Worm (Caenorhabditis elegans) whole organism, L3 larva: ENCODE data around the gene tag-293.

Source experiments
- R02D3.7 ChIP-seq: fragments of 150-350 bp; optimal IDR thresholded peaks from 2 replicates; lab custom pipeline; 2014; ENCODE audit warnings: missing biosample characterization, missing genetic modification characterization
- ZK546.5 ChIP-seq: sonication (generic microtip); optimal IDR thresholded peaks from 2 replicates; lab custom pipeline; 2017; ENCODE audit warnings: missing biosample characterization, missing genetic modification characterization
- ama-1 ChIP-seq: fragments of 150-350 bp; optimal IDR thresholded peaks from 2 replicates; lab custom pipeline; 2018
- ceh-16 ChIP-seq: sonication (generic microtip); optimal IDR thresholded peaks from 2 replicates; lab custom pipeline; 2017; ENCODE audit warnings: missing biosample characterization, missing genetic modification characterization
- ceh-28 ChIP-seq: fragments of 150-350 bp; optimal IDR thresholded peaks from 2 replicates; lab custom pipeline; 2014; ENCODE audit warnings: missing biosample characterization, missing genetic modification reagents, missing genetic modification characterization
- ceh-82 ChIP-seq: fragments of 150-350 bp; optimal IDR thresholded peaks from 2 replicates; lab custom pipeline; 2014; ENCODE audit warnings: missing biosample characterization, missing genetic modification characterization
- ceh-9 ChIP-seq: sonication (generic microtip); optimal IDR thresholded peaks from 2 replicates; lab custom pipeline; 2018; ENCODE audit warnings: missing biosample characterization, missing genetic modification characterization
- daf-12 ChIP-seq: fragments of 150-350 bp; optimal IDR thresholded peaks from 2 replicates; lab custom pipeline; 2014; ENCODE audit warnings: missing biosample characterization, missing genetic modification reagents, missing genetic modification characterization
- egl-5 ChIP-seq: fragments of 150-350 bp; optimal IDR thresholded peaks from 2 replicates; lab custom pipeline; 2017; ENCODE audit warnings: missing biosample characterization, missing genetic modification reagents, missing genetic modification characterization, inconsistent platforms
- elt-1 ChIP-seq: fragments of 150-350 bp; optimal IDR thresholded peaks from 2 replicates; lab custom pipeline; 2014; ENCODE audit warnings: missing biosample characterization, missing genetic modification characterization
- elt-2 ChIP-seq: sonication (generic microtip); optimal IDR thresholded peaks from 2 replicates; lab custom pipeline; 2016; ENCODE audit warnings: missing genetic modification reagents, mild to moderate bottlenecking, missing genetic modification characterization, missing compliant biosample characterization
- eor-1 ChIP-seq, 2 experiments: fragments of 150-350 bp; optimal IDR thresholded peaks; 2 replicates each; lab custom pipeline; 2014 to 2018; ENCODE audit warnings: missing biosample characterization in 2 of 2, missing genetic modification characterization in 2 of 2
- fkh-10 ChIP-seq: sonication (generic microtip); optimal IDR thresholded peaks from 2 replicates; lab custom pipeline; 2017; ENCODE audit warnings: missing biosample characterization, missing genetic modification reagents, missing genetic modification characterization
- fkh-2 ChIP-seq: fragments of 150-350 bp; optimal IDR thresholded peaks from 2 replicates; lab custom pipeline; 2014; ENCODE audit warnings: missing biosample characterization, missing genetic modification reagents, missing genetic modification characterization
- fos-1 ChIP-seq: fragments of 150-350 bp; optimal IDR thresholded peaks from 2 replicates; lab custom pipeline; 2014; ENCODE audit warnings: missing biosample characterization, missing genetic modification characterization
- hmg-11 ChIP-seq: sonication (generic microtip); optimal IDR thresholded peaks from 2 replicates; lab custom pipeline; 2016; ENCODE audit warnings: missing genetic modification characterization, missing compliant biosample characterization
- jun-1 ChIP-seq: fragments of 150-350 bp; optimal IDR thresholded peaks from 2 replicates; lab custom pipeline; 2014; ENCODE audit warnings: missing biosample characterization, missing genetic modification reagents, missing genetic modification characterization
- lin-15B ChIP-seq: fragments of 150-350 bp; optimal IDR thresholded peaks from 2 replicates; lab custom pipeline; 2014; ENCODE audit warnings: missing biosample characterization, missing genetic modification characterization
- lin-39 ChIP-seq: fragments of 150-350 bp; optimal IDR thresholded peaks from 2 replicates; lab custom pipeline; 2018; ENCODE audit warnings: missing biosample characterization, missing genetic modification reagents, missing genetic modification characterization
- lsy-12 ChIP-seq: sonication (generic microtip); optimal IDR thresholded peaks from 2 replicates; lab custom pipeline; 2016; ENCODE audit warnings: mild to moderate bottlenecking, missing genetic modification characterization, missing compliant biosample characterization
- mdl-1 ChIP-seq: fragments of 150-350 bp; optimal IDR thresholded peaks from 2 replicates; lab custom pipeline; 2014; ENCODE audit warnings: missing biosample characterization, missing genetic modification characterization
- nfya-1 ChIP-seq: sonication (generic microtip); optimal IDR thresholded peaks from 2 replicates; lab custom pipeline; 2017; ENCODE audit warnings: missing genetic modification characterization, mild to moderate bottlenecking, missing compliant biosample characterization, antibody characterized with exemption, moderate library complexity; ENCODE audit not compliant: insufficient read depth
- nhr-11 ChIP-seq: fragments of 150-350 bp; optimal IDR thresholded peaks from 2 replicates; lab custom pipeline; 2014; ENCODE audit warnings: missing biosample characterization, missing genetic modification characterization
- nhr-12 ChIP-seq: fragments of 150-350 bp; optimal IDR thresholded peaks from 2 replicates; lab custom pipeline; 2014; ENCODE audit warnings: missing biosample characterization, missing genetic modification characterization
- nhr-23 ChIP-seq: fragments of 150-350 bp; optimal IDR thresholded peaks from 2 replicates; lab custom pipeline; 2014; ENCODE audit warnings: missing biosample characterization, missing genetic modification reagents, missing genetic modification characterization
- nhr-237 ChIP-seq: fragments of 150-350 bp; optimal IDR thresholded peaks from 2 replicates; lab custom pipeline; 2014; ENCODE audit warnings: missing biosample characterization, missing genetic modification characterization
- nhr-25 ChIP-seq: sonication (generic microtip); optimal IDR thresholded peaks from 2 replicates; lab custom pipeline; 2017; ENCODE audit warnings: missing biosample characterization, missing genetic modification characterization
- nhr-28 ChIP-seq: fragments of 150-350 bp; optimal IDR thresholded peaks from 2 replicates; lab custom pipeline; 2014; ENCODE audit warnings: missing biosample characterization, missing genetic modification characterization
- nhr-43 ChIP-seq: sonication (generic microtip); optimal IDR thresholded peaks from 2 replicates; lab custom pipeline; 2016; ENCODE audit warnings: mild to moderate bottlenecking, missing genetic modification characterization, missing compliant biosample characterization; ENCODE audit not compliant: poor library complexity, severe bottlenecking
- nhr-67 ChIP-seq: fragments of 150-350 bp; optimal IDR thresholded peaks from 2 replicates; lab custom pipeline; 2014; ENCODE audit warnings: missing biosample characterization, missing genetic modification characterization
- nhr-77 ChIP-seq: fragments of 150-350 bp; optimal IDR thresholded peaks from 2 replicates; lab custom pipeline; 2014; ENCODE audit warnings: missing biosample characterization, missing genetic modification characterization
- pha-4 ChIP-seq: fragments of 150-350 bp; optimal IDR thresholded peaks from 2 replicates; lab custom pipeline; 2014; ENCODE audit warnings: missing biosample characterization, missing genetic modification reagents, missing genetic modification characterization
- sea-2 ChIP-seq: fragments of 150-350 bp; sonication (generic microtip); optimal IDR thresholded peaks from 4 replicates; lab custom pipeline; 2014; ENCODE audit warnings: missing biosample characterization, missing genetic modification reagents, missing genetic modification characterization
- unc-39 ChIP-seq: sonication (generic microtip); optimal IDR thresholded peaks from 4 replicates; lab custom pipeline; 2017; ENCODE audit warnings: missing biosample characterization, missing genetic modification characterization
- unc-62 ChIP-seq: fragments of 150-350 bp; sonication (generic microtip); optimal IDR thresholded peaks from 4 replicates; lab custom pipeline; 2014; ENCODE audit warnings: missing biosample characterization, missing genetic modification reagents, missing genetic modification characterization
- zag-1 ChIP-seq: fragments of 150-350 bp; optimal IDR thresholded peaks from 2 replicates; lab custom pipeline; 2014; ENCODE audit warnings: missing biosample characterization, missing genetic modification characterization
- ztf-11 ChIP-seq: fragments of 150-350 bp; optimal IDR thresholded peaks from 2 replicates; lab custom pipeline; 2014; ENCODE audit warnings: missing biosample characterization, missing genetic modification characterization

tag-293 gene

ce11 chrV:7361673-7362072, 6.3 kb upstream of the tag-293 start, which contains the start of gene cyp-35A1:
Gene cyp-35A1 (minus strand): TSS chrV:7361773.
- no peak for TF ChIP-seq nhr-77
- no peak for TF ChIP-seq sea-2
- no peak for TF ChIP-seq daf-12
- TF ChIP-seq elt-1 (tag; lab: Kevin White, UChicago) = no peak
- TF ChIP-seq ceh-82 (tag; lab: Kevin White, UChicago) = no peak
- TF ChIP-seq nhr-28 (tag; lab: Kevin White, UChicago) = no peak
- TF ChIP-seq mdl-1 (tag; lab: Kevin White, UChicago) = no peak
- TF ChIP-seq egl-5 (tag; lab: Kevin White, UChicago) = no peak
- no peak for TF ChIP-seq fos-1 (tag; lab: Kevin White, UChicago)
- no peak for TF ChIP-seq lsy-12 (tag; lab: Kevin White, UChicago)
- TF ChIP-seq fkh-10 (GFP tag; lab: Kevin White, UChicago) = no peak
- TF ChIP-seq zag-1 (tag; lab: Kevin White, UChicago) = no peak
- TF ChIP-seq nhr-23 = no peak
- TF ChIP-seq nhr-25 (tag; lab: Kevin White, UChicago) = no peak
- no peak for TF ChIP-seq unc-62 (GFP tag; lab: Kevin White, UChicago)
- no peak for TF ChIP-seq nhr-11 (tag; lab: Kevin White, UChicago)
- TF ChIP-seq ceh-16 = no peak

- TF ChIP-seq elt-1 (tag; lab: Kevin White, UChicago) (no peak), lin-15B (tag; lab: Kevin White, UChicago) (no peak), nhr-12 (tag; lab: Kevin White, UChicago) (no peak), mdl-1 (tag; lab: Kevin White, UChicago) (no peak)
- TF ChIP-seq, all 47 proteins: peak for 0
These were observed 1.8 kb upstream of the tag-293 start, which contains the start of gene C03G6.6 for ce11 chrV:7357132-7357531. Gene C03G6.6 (plus strand): TSS chrV:7357432.

- TF ChIP-seq egl-5 (tag; lab: Kevin White, UChicago) = no peak
- TF ChIP-seq R02D3.7 (tag; lab: Kevin White, UChicago) = no peak
- no peak for TF ChIP-seq nhr-237 (tag; lab: Kevin White, UChicago)
- TF ChIP-seq sea-2 = no peak
- no peak for TF ChIP-seq fkh-2
- TF ChIP-seq unc-39 (tag; lab: Kevin White, UChicago) = no peak
- TF ChIP-seq ceh-9 = no peak
- no peak for TF ChIP-seq ceh-16
- TF ChIP-seq lsy-12 (tag; lab: Kevin White, UChicago) = no peak
- no peak for TF ChIP-seq nhr-12 (tag; lab: Kevin White, UChicago)
- no peak for TF ChIP-seq elt-2
- no peak for TF ChIP-seq nhr-28 (tag; lab: Kevin White, UChicago)
These were observed 1.3 kb upstream of the tag-293 start, which contains the start of gene C03G6.21 for ce11 chrV:7356684-7357083. Gene C03G6.21 (minus strand): TSS chrV:7356784.

ce11 chrV:7353602-7354001, 1.8 kb downstream of the tag-293 start:
- TF ChIP-seq sea-2 = no peak
- no peak for TF ChIP-seq nhr-12 (tag; lab: Kevin White, UChicago)
- TF ChIP-seq nhr-23 = no peak
- no peak for TF ChIP-seq ceh-9
- no peak for TF ChIP-seq elt-2
- TF ChIP-seq nhr-43 (tag; lab: Kevin White, UChicago) = no peak
- TF ChIP-seq nhr-77 = no peak
- TF ChIP-seq ama-1 (lab: Kevin White, UChicago) = no peak
- no peak for TF ChIP-seq unc-39 (tag; lab: Kevin White, UChicago)
- TF ChIP-seq egl-5 (tag; lab: Kevin White, UChicago) = no peak
- TF ChIP-seq lin-39 (tag; lab: Kevin White, UChicago) = no peak
- no peak for TF ChIP-seq nfya-1 (tag; lab: Kevin White, UChicago)
- TF ChIP-seq R02D3.7 (tag; lab: Kevin White, UChicago) = no peak
- no peak for TF ChIP-seq elt-1 (tag; lab: Kevin White, UChicago)
- no peak for TF ChIP-seq mdl-1 (tag; lab: Kevin White, UChicago)
- no peak for TF ChIP-seq pha-4 (tag; lab: Kevin White, UChicago)

ce11 chrV:7352186-7353053, 2.9 kb downstream of the tag-293 start, which contains the start of the genes srh-231 and srh-275:
Gene srh-231 (minus strand): TSS chrV:7352236.
Gene srh-275 (plus strand): TSS chrV:7353003.
- TF ChIP-seq nhr-67 (tag; lab: Kevin White, UChicago) (no peak), fkh-2 (no peak), egl-5 (tag; lab: Kevin White, UChicago) (no peak), ztf-11 (tag; lab: Kevin White, UChicago) (no peak), fkh-10 (GFP tag; lab: Kevin White, UChicago) (no peak), daf-12 (no peak), ZK546.5 (tag; lab: Kevin White, UChicago) (no peak), unc-62 (GFP tag; lab: Kevin White, UChicago) (no peak), eor-1 (tag; optimal IDR thresholded peaks at IDR 0.05; lab: Kevin White, UChicago) (no peak), ceh-28 (tag; lab: Kevin White, UChicago) (no peak), jun-1 (tag; lab: Kevin White, UChicago) (no peak), hmg-11 (tag; lab: Kevin White, UChicago) (no peak), elt-1 (tag; lab: Kevin White, UChicago) (no peak), unc-39 (tag; lab: Kevin White, UChicago) (no peak), ama-1 (lab: Kevin White, UChicago) (no peak)
